Worm (Caenorhabditis elegans) whole organism, mixed stage, embryonic: ENCODE measurements around the gene C06C3.10.

Source experiments
- M03D4.4 ChIP-seq: sonication (generic microtip); optimal IDR thresholded peaks from 2 replicates; lab custom pipeline; 2017; ENCODE audit warnings: mild to moderate bottlenecking, missing genetic modification characterization, missing compliant biosample characterization
- bed-3 ChIP-seq: fragments of 200-800 bp; sonication (Bioruptor generic); optimal IDR thresholded peaks from 3 replicates; lab custom pipeline; 2018; ENCODE audit warnings: mild to moderate bottlenecking, missing genetic modification characterization, moderate library complexity, missing compliant biosample characterization
- blmp-1 ChIP-seq: fragments of 150-350 bp; optimal IDR thresholded peaks from 2 replicates; lab custom pipeline; 2014; ENCODE audit warnings: missing biosample characterization, missing genetic modification characterization
- ceh-39 ChIP-seq: fragments of 150-350 bp; optimal IDR thresholded peaks from 2 replicates; lab custom pipeline; 2014; ENCODE audit warnings: missing biosample characterization, missing genetic modification characterization
- ceh-43 ChIP-seq: fragments of 200-800 bp; sonication (Bioruptor generic); optimal IDR thresholded peaks from 2 replicates; lab custom pipeline; 2018; ENCODE audit warnings: mild to moderate bottlenecking, missing genetic modification characterization, moderate library complexity, missing compliant biosample characterization
- ceh-83 ChIP-seq: fragments of 200-800 bp; sonication (Bioruptor generic); optimal IDR thresholded peaks from 2 replicates; lab custom pipeline; 2018; ENCODE audit warnings: mild to moderate bottlenecking, missing genetic modification characterization, missing compliant biosample characterization
- ces-1 ChIP-seq: fragments of 150-350 bp; optimal IDR thresholded peaks from 2 replicates; lab custom pipeline; 2014; ENCODE audit warnings: missing biosample characterization, missing genetic modification reagents, missing genetic modification characterization
- cnd-1 ChIP-seq: fragments of 200-800 bp; sonication (Bioruptor generic); optimal IDR thresholded peaks from 2 replicates; lab custom pipeline; 2018; ENCODE audit warnings: mild to moderate bottlenecking, missing genetic modification characterization, missing compliant biosample characterization
- elt-1 ChIP-seq: sonication (generic microtip); optimal IDR thresholded peaks from 2 replicates; lab custom pipeline; 2017; ENCODE audit warnings: missing genetic modification characterization, mild to moderate bottlenecking, missing compliant biosample characterization, antibody characterized with exemption, moderate library complexity, borderline replicate concordance; ENCODE audit not compliant: insufficient read depth
- elt-3 ChIP-seq: fragments of 150-350 bp; optimal IDR thresholded peaks from 2 replicates; lab custom pipeline; 2014; ENCODE audit warnings: missing biosample characterization, missing genetic modification characterization
- flh-1 ChIP-seq: fragments of 200-800 bp; sonication (Bioruptor generic); optimal IDR thresholded peaks from 2 replicates; lab custom pipeline; 2018; ENCODE audit warnings: mild to moderate bottlenecking, missing genetic modification characterization, moderate library complexity, missing compliant biosample characterization
- ham-2 ChIP-seq: fragments of 200-800 bp; sonication (Bioruptor generic); optimal IDR thresholded peaks from 2 replicates; lab custom pipeline; 2018; ENCODE audit warnings: mild to moderate bottlenecking, missing genetic modification characterization, missing compliant biosample characterization
- hlh-1 ChIP-seq: fragments of 150-350 bp; optimal IDR thresholded peaks from 2 replicates; lab custom pipeline; 2014; ENCODE audit warnings: missing biosample characterization, missing genetic modification reagents, missing genetic modification characterization
- lin-13 ChIP-seq: fragments of 150-350 bp; optimal IDR thresholded peaks from 2 replicates; lab custom pipeline; 2014; ENCODE audit warnings: missing biosample characterization, missing genetic modification characterization
- lsy-2 ChIP-seq: fragments of 150-350 bp; optimal IDR thresholded peaks from 2 replicates; lab custom pipeline; 2014; ENCODE audit warnings: missing biosample characterization, missing genetic modification characterization
- mab-5 ChIP-seq: fragments of 150-350 bp; optimal IDR thresholded peaks from 2 replicates; lab custom pipeline; 2014; ENCODE audit warnings: missing biosample characterization, missing genetic modification characterization
- mep-1 ChIP-seq: fragments of 150-350 bp; optimal IDR thresholded peaks from 2 replicates; lab custom pipeline; 2017; ENCODE audit warnings: missing biosample characterization, missing genetic modification reagents, missing genetic modification characterization, inconsistent platforms
- mls-2 ChIP-seq: sonication (generic microtip); optimal IDR thresholded peaks from 2 replicates; lab custom pipeline; 2016; ENCODE audit warnings: mild to moderate bottlenecking, missing genetic modification characterization, moderate library complexity, missing compliant biosample characterization
- nhr-2 ChIP-seq: fragments of 150-350 bp; optimal IDR thresholded peaks from 2 replicates; lab custom pipeline; 2014; ENCODE audit warnings: missing biosample characterization, missing genetic modification characterization
- nhr-237 ChIP-seq: fragments of 150-350 bp; optimal IDR thresholded peaks from 2 replicates; lab custom pipeline; 2014; ENCODE audit warnings: missing biosample characterization, missing genetic modification characterization
- nhr-28 ChIP-seq: fragments of 150-350 bp; optimal IDR thresholded peaks from 2 replicates; lab custom pipeline; 2014; ENCODE audit warnings: missing biosample characterization, missing genetic modification characterization
- nhr-76 ChIP-seq: sonication (generic microtip); optimal IDR thresholded peaks from 2 replicates; lab custom pipeline; 2017; ENCODE audit warnings: missing biosample characterization, missing genetic modification characterization
- pha-4 ChIP-seq: fragments of 150-350 bp; optimal IDR thresholded peaks from 2 replicates; lab custom pipeline; 2018; ENCODE audit warnings: missing biosample characterization, missing genetic modification reagents, missing genetic modification characterization
- sem-2 ChIP-seq: fragments of 200-800 bp; sonication (Bioruptor generic); optimal IDR thresholded peaks from 2 replicates; lab custom pipeline; 2018; ENCODE audit warnings: mild to moderate bottlenecking, missing genetic modification characterization, missing compliant biosample characterization
- snpc-4 ChIP-seq: fragments of 150-350 bp; optimal IDR thresholded peaks from 2 replicates; lab custom pipeline; 2014; ENCODE audit warnings: missing biosample characterization, missing genetic modification characterization
- sptf-1 ChIP-seq: sonication (generic microtip); optimal IDR thresholded peaks from 2 replicates; lab custom pipeline; 2017; ENCODE audit warnings: mild to moderate bottlenecking, missing genetic modification characterization, moderate library complexity, missing compliant biosample characterization
- tbx-8 ChIP-seq: fragments of 200-800 bp; sonication (Bioruptor generic); optimal IDR thresholded peaks from 2 replicates; lab custom pipeline; 2018; ENCODE audit warnings: mild to moderate bottlenecking, missing genetic modification characterization, moderate library complexity, missing compliant biosample characterization
- unc-39 ChIP-seq: fragments of 150-350 bp; optimal IDR thresholded peaks from 2 replicates; lab custom pipeline; 2014; ENCODE audit warnings: missing biosample characterization, missing genetic modification characterization
- unc-62 ChIP-seq: fragments of 150-350 bp; optimal IDR thresholded peaks from 2 replicates; lab custom pipeline; 2014; ENCODE audit warnings: missing biosample characterization, missing genetic modification reagents, missing genetic modification characterization
- zip-8 ChIP-seq: fragments of 150-350 bp; optimal IDR thresholded peaks from 2 replicates; lab custom pipeline; 2014; ENCODE audit warnings: missing biosample characterization, missing genetic modification characterization
- ztf-11 ChIP-seq: fragments of 150-350 bp; optimal IDR thresholded peaks from 2 replicates; lab custom pipeline; 2014; ENCODE audit warnings: missing biosample characterization, missing genetic modification characterization

Gene C06C3.10

DNA sequence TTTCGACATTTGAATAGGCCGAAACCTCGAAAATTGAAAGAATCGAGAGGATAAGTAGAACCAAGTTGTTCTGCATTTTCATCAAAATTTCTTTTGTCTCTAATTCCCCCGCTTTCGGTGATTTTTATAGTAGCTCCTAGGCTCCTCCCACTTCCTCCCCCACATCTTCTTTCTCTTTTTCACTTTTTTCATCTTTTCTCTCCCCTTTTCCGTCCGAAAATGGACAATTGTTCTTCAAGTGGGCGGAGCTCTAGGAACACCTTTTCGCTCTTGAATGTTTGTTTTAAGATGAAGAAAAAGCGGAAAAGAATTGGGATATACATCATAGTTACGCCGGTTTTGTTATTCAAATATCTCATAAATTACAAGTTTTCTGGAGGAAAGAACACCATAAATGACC, 30.6 kb downstream of the C06C3.10 start, which contains the start of gene F42A8.1:
F42A8.1 (minus strand) TSS at position 101 of the 400 bp plus-strand sequence.
- TF ChIP-seq unc-39 (tag; lab: Kevin White, UChicago) (no peak), ceh-43 (GFP tag; lab: Kevin White, UChicago) (no peak), hlh-1 (tag; lab: Kevin White, UChicago) (no peak), sem-2 (no peak), ztf-11 (tag; lab: Kevin White, UChicago) (no peak), M03D4.4 (no peak), sptf-1 (tag; lab: Kevin White, UChicago) (no peak), elt-3 (no peak), zip-8 (tag; lab: Kevin White, UChicago) (no peak), ces-1 (GFP tag; lab: Kevin White, UChicago) (no peak), blmp-1 (tag; lab: Kevin White, UChicago) (no peak), tbx-8 (no peak), nhr-28 (tag; lab: Kevin White, UChicago) (no peak), mls-2 (tag; lab: Kevin White, UChicago) (no peak), snpc-4 (tag; lab: Kevin White, UChicago) (no peak), nhr-2 (tag; lab: Kevin White, UChicago) (no peak), nhr-237 (no peak), ham-2 (GFP tag; lab: Kevin White, UChicago) (no peak), nhr-76 (no peak)

ce11 chrII:9345794-9346193, 31.3 kb downstream of the C06C3.10 start:
- TF ChIP-seq nhr-28 (tag; lab: Kevin White, UChicago) (no peak), nhr-237 (no peak), ham-2 (GFP tag; lab: Kevin White, UChicago) (no peak), ceh-39 (no peak), elt-3 (no peak), lsy-2 (no peak), cnd-1 (tag; lab: Kevin White, UChicago) (no peak), unc-39 (tag; lab: Kevin White, UChicago) (no peak), tbx-8 (no peak), flh-1 (no peak), lin-13 (tag; lab: Kevin White, UChicago) (no peak), unc-62 (no peak), snpc-4 (tag; lab: Kevin White, UChicago) (no peak), mab-5 (no peak)

ce11 chrII:9345116-9345515, 31.9 kb downstream of the C06C3.10 start:
- no peak for TF ChIP-seq ceh-43 (GFP tag; lab: Kevin White, UChicago)
- no peak for TF ChIP-seq mab-5
- TF ChIP-seq hlh-1 (tag; lab: Kevin White, UChicago): no peak
- no peak for TF ChIP-seq ceh-39
- TF ChIP-seq lin-13 (tag; lab: Kevin White, UChicago): no peak
- TF ChIP-seq tbx-8: no peak
- no peak for TF ChIP-seq M03D4.4
- no peak for TF ChIP-seq zip-8 (tag; lab: Kevin White, UChicago)
- no peak for TF ChIP-seq sem-2
- TF ChIP-seq mep-1: no peak
- TF ChIP-seq mls-2 (tag; lab: Kevin White, UChicago): no peak
- no peak for TF ChIP-seq cnd-1 (tag; lab: Kevin White, UChicago)
- TF ChIP-seq ceh-83 (GFP tag; lab: Kevin White, UChicago): no peak
- TF ChIP-seq bed-3 (GFP tag; lab: Kevin White, UChicago): no peak
- no peak for TF ChIP-seq flh-1
- TF ChIP-seq unc-39 (tag; lab: Kevin White, UChicago): no peak

- TF ChIP-seq nhr-76 (no peak), elt-3 (peak; percentile 20)
Observed at ce11 chrII:9343955-9344354, 33.1 kb downstream of the C06C3.10 start.

DNA sequence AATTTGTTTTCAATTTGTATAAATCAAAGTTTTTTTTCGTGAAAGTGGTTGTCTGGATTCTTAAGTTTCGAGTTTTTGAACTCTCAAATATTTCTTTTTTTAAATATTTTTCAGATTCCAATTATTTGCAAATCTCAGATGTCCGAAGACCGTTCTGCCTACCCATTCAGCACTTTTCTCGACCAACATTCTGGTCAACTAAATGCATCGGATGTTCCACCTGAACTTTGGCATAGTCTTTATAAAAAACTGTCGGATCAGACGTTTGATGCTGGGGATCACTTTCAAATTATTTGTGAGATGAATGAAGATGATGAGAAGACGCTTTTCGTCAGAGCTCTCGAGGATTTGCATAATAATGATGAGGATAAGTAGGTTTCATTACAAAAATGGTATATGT, 38.2 kb downstream of the C06C3.10 start, which contains the start of gene ttll-12:
ttll-12 (plus strand) TSS at position 139 of the 400 bp plus-strand sequence.
- TF ChIP-seq bed-3 (GFP tag; lab: Kevin White, UChicago) (no peak), hlh-1 (tag; lab: Kevin White, UChicago) (no peak), elt-1 (tag; lab: Kevin White, UChicago) (no peak), unc-62 (no peak), elt-3 (no peak), pha-4 (tag; lab: Kevin White, UChicago) (no peak), lsy-2 (no peak), flh-1 (no peak), ceh-83 (GFP tag; lab: Kevin White, UChicago) (no peak), cnd-1 (tag; lab: Kevin White, UChicago) (no peak), sptf-1 (tag; lab: Kevin White, UChicago) (no peak), tbx-8 (no peak), ces-1 (GFP tag; lab: Kevin White, UChicago) (no peak), unc-39 (tag; lab: Kevin White, UChicago) (no peak)
